Fruit fly (Drosophila melanogaster): ENCODE results near the gene CG31091.

DNA sequence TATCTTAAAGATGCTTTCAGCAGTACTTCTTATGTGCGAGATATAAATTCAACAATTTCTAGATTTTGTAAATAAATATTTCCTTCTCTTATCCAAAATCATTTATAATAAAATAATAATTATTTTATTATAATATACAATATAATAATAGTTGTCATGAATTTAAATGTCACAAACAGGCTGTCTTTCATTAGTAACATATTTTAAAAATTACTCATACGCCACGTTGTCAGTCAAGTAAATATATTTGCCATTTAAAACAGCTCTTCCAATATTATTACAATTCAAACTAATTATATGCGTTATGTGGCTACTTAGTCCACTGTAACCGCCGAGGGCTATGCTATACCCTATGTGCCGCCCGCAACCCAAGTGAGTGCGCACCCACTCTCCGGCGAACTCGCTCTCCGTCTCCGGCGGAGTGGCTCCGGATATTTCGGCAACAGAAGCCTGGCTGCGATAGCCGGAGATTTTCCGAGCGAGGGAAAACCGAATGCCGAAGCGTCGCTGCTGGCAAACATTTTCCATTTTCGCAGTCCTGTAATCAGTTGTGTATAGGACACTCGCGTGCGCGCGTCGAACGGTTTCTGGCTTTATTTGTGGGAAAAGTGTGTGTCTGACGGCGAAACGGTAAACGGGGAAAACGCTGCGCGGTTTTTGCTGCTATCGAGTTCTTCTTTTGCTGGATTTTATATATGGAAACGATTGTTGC, 44.0 kb upstream of the CG31091 start, which contains the start of gene CG5890:
- TF ChIP-seq hkb (optimal IDR thresholded peaks at IDR 0.05): no peak
- TF ChIP-seq hkb (GFP tag; IDR thresholded peaks at IDR 0.05): no peak
- no peak for TF ChIP-seq CG7987 (GFP tag; optimal IDR thresholded peaks at IDR 0.05)
- TF ChIP-seq sd (tag; optimal IDR thresholded peaks at IDR 0.05): no peak
- no peak for TF ChIP-seq CG6175 (GFP tag; IDR thresholded peaks at IDR 0.05)
- no peak for TF ChIP-seq CG15011 (GFP tag; optimal IDR thresholded peaks at IDR 0.05)
- no peak for TF ChIP-seq jigr1 (GFP tag; IDR thresholded peaks at IDR 0.05)
- TF ChIP-seq usp (GFP tag; optimal IDR thresholded peaks at IDR 0.05): no peak
